Fruit fly (Drosophila melanogaster) whole organism, pupa: Measurements from ENCODE around the gene CG13138.

ENCODE experiments used
- CG10348 ChIP-seq: fragments of 200-800 bp; sonication (Bioruptor generic); IDR thresholded peaks from 2 replicates; pipeline ENCODE4 v1.3.6; 2022; ENCODE audit warnings: missing biosample characterization, missing genetic modification characterization
- CG12605 ChIP-seq: fragments of 200-800 bp; sonication (Bioruptor generic); IDR thresholded peaks from 2 replicates; pipeline ENCODE4 v1.3.6; 2022; ENCODE audit warnings: missing biosample characterization, missing genetic modification characterization
- CG13204 ChIP-seq: fragments of 200-800 bp; sonication (Bioruptor generic); optimal IDR thresholded peaks from 2 replicates; lab custom pipeline; 2018; ENCODE audit warnings: missing biosample characterization, mild to moderate bottlenecking, missing genetic modification characterization, moderate library complexity
- CG14655 ChIP-seq: fragments of 200-800 bp; sonication (Bioruptor generic); optimal IDR thresholded peaks from 3 replicates; lab custom pipeline; 2017; ENCODE audit warnings: mild to moderate bottlenecking, missing biosample characterization, missing genetic modification reagents, missing genetic modification characterization
- CG15710 ChIP-seq: fragments of 200-800 bp; sonication (Bioruptor generic); optimal IDR thresholded peaks from 2 replicates; lab custom pipeline; 2018; ENCODE audit warnings: missing biosample characterization, mild to moderate bottlenecking, missing genetic modification characterization, moderate library complexity
- CG17806 ChIP-seq: fragments of 200-800 bp; sonication (Bioruptor generic); optimal IDR thresholded peaks from 2 replicates; lab custom pipeline; 2018; ENCODE audit warnings: missing biosample characterization, mild to moderate bottlenecking, missing genetic modification characterization, moderate library complexity
- CG32121 ChIP-seq: fragments of 200-800 bp; sonication (Bioruptor generic); IDR thresholded peaks from 2 replicates; pipeline ENCODE4 v1.3.6; 2022; ENCODE audit warnings: missing biosample characterization, missing genetic modification characterization
- CG34367 ChIP-seq: fragments of 200-800 bp; sonication (Bioruptor generic); optimal IDR thresholded peaks from 2 replicates; lab custom pipeline; 2018; ENCODE audit warnings: missing biosample characterization, mild to moderate bottlenecking, missing genetic modification characterization
- CG4496 ChIP-seq: fragments of 200-800 bp; sonication (Bioruptor generic); IDR thresholded peaks from 3 replicates; pipeline ENCODE4 v1.3.6; 2022; ENCODE audit warnings: missing biosample characterization, missing genetic modification characterization
- CG8159 ChIP-seq: fragments of 200-800 bp; sonication (Bioruptor generic); optimal IDR thresholded peaks from 3 replicates; lab custom pipeline; 2018; ENCODE audit warnings: missing biosample characterization, mild to moderate bottlenecking, missing genetic modification characterization, moderate library complexity
- CG8301 ChIP-seq: fragments of 200-800 bp; sonication (Bioruptor generic); optimal IDR thresholded peaks from 2 replicates; lab custom pipeline; 2018; ENCODE audit warnings: missing biosample characterization, mild to moderate bottlenecking, missing genetic modification characterization
- CG9948 ChIP-seq: fragments of 200-800 bp; sonication (Bioruptor generic); optimal IDR thresholded peaks from 2 replicates; lab custom pipeline; 2018; ENCODE audit warnings: missing biosample characterization, mild to moderate bottlenecking, missing genetic modification characterization, moderate library complexity
- D1 ChIP-seq: fragments of 200-800 bp; sonication (Bioruptor generic); optimal IDR thresholded peaks from 2 replicates; lab custom pipeline; 2018; ENCODE audit warnings: missing biosample characterization, mild to moderate bottlenecking, missing genetic modification characterization, moderate library complexity
- EcR ChIP-seq: fragments of 200-800 bp; sonication (Bioruptor generic); optimal IDR thresholded peaks from 3 replicates; lab custom pipeline; 2019; ENCODE audit warnings: missing biosample characterization, missing genetic modification characterization, mild to moderate bottlenecking, moderate library complexity, missing genetic modification reagents
- Ets98B ChIP-seq: fragments of 200-800 bp; sonication (Bioruptor generic); IDR thresholded peaks from 2 replicates; pipeline ENCODE4 v1.3.6; 2022; ENCODE audit warnings: missing biosample characterization, missing genetic modification characterization
- Pif1A ChIP-seq: fragments of 200-800 bp; sonication (Bioruptor generic); optimal IDR thresholded peaks from 3 replicates; lab custom pipeline; 2016; ENCODE audit warnings: missing biosample characterization, missing genetic modification characterization
- Pif1B ChIP-seq: fragments of 200-800 bp; sonication (Bioruptor generic); optimal IDR thresholded peaks from 3 replicates; lab custom pipeline; 2016; ENCODE audit warnings: missing biosample characterization, missing genetic modification characterization
- Snoo ChIP-seq: fragments of 200-800 bp; sonication (Bioruptor generic); optimal IDR thresholded peaks from 3 replicates; lab custom pipeline; 2017; ENCODE audit warnings: missing biosample characterization, mild to moderate bottlenecking, missing genetic modification characterization, inconsistent platforms
- fd96Ca ChIP-seq: fragments of 200-800 bp; sonication (Bioruptor generic); IDR thresholded peaks from 3 replicates; pipeline ENCODE4 v1.3.6; 2022; ENCODE audit warnings: missing biosample characterization, missing genetic modification characterization
- gl ChIP-seq: fragments of 200-800 bp; sonication (Bioruptor generic); optimal IDR thresholded peaks from 2 replicates; lab custom pipeline; 2018; ENCODE audit warnings: missing biosample characterization, mild to moderate bottlenecking, missing genetic modification characterization
- rn ChIP-seq: fragments of 200-800 bp; sonication (Bioruptor generic); IDR thresholded peaks from 2 replicates; pipeline ENCODE4 v1.3.6; 2022; ENCODE audit warnings: missing biosample characterization, missing genetic modification characterization

Gene CG13138

dm6 chr2L:10331066-10331847 is 29.4 kb upstream of the CG13138 start, which contains the start of the genes Schip1 and Cox10:
Gene Schip1 (minus strand): TSS chr2L:10331116.
Gene Cox10 (plus strand): TSS chr2L:10331471.
- TF ChIP-seq rn (GFP tag; lab: Robert Waterston, UW) (no peak), Pif1A (GFP tag; lab: Kevin White, UChicago) (no peak), CG32121 (GFP tag; lab: Robert Waterston, UW) (no peak), CG14655 (GFP tag; lab: Kevin White, UChicago) (no peak), CG10348 (GFP tag; lab: Robert Waterston, UW) (no peak), CG12605 (GFP tag; lab: Robert Waterston, UW) (no peak), CG34367 (tag; lab: Kevin White, UChicago) (no peak), EcR (no peak), Pif1B (GFP tag; lab: Kevin White, UChicago) (no peak), CG4496 (GFP tag; lab: Robert Waterston, UW) (no peak)

dm6 chr2L:10327790-10328189 is 26.0 kb upstream of the CG13138 start, which contains the start of gene RnrL:
Gene RnrL (minus strand): TSS chr2L:10327943.
- TF ChIP-seq CG10348 (GFP tag; lab: Robert Waterston, UW) (no peak), CG14655 (GFP tag; lab: Kevin White, UChicago) (no peak), EcR (no peak), CG12605 (GFP tag; lab: Robert Waterston, UW) (no peak), fd96Ca (GFP tag; lab: Robert Waterston, UW) (no peak), CG34367 (tag; lab: Kevin White, UChicago) (no peak), Ets98B (GFP tag; lab: Robert Waterston, UW) (no peak), CG4496 (GFP tag; lab: Robert Waterston, UW) (no peak), CG9948 (tag; lab: Kevin White, UChicago) (no peak), Pif1A (GFP tag; lab: Kevin White, UChicago) (no peak), CG8159 (tag; lab: Kevin White, UChicago) (no peak), gl (tag; lab: Kevin White, UChicago) (no peak), Pif1B (GFP tag; lab: Kevin White, UChicago) (no peak), CG17806 (tag; lab: Kevin White, UChicago) (no peak), CG13204 (no peak), CG32121 (GFP tag; lab: Robert Waterston, UW) (no peak), D1 (tag; lab: Kevin White, UChicago) (no peak), Snoo (tag; lab: Kevin White, UChicago) (no peak)

- TF ChIP-seq CG15710: no peak
- TF ChIP-seq CG13204: no peak
- TF ChIP-seq CG17806 (tag; lab: Kevin White, UChicago): no peak
- no peak for TF ChIP-seq CG9948 (tag; lab: Kevin White, UChicago)
- TF ChIP-seq gl (tag; lab: Kevin White, UChicago): no peak
- no peak for TF ChIP-seq CG10348 (GFP tag; lab: Robert Waterston, UW)
- TF ChIP-seq CG8301 (tag; lab: Kevin White, UChicago): no peak
- no peak for TF ChIP-seq EcR
- no peak for TF ChIP-seq CG4496 (GFP tag; lab: Robert Waterston, UW)
- TF ChIP-seq Pif1A (GFP tag; lab: Kevin White, UChicago): no peak
- TF ChIP-seq CG32121 (GFP tag; lab: Robert Waterston, UW): no peak
- TF ChIP-seq Pif1B (GFP tag; lab: Kevin White, UChicago): no peak
- TF ChIP-seq Ets98B (GFP tag; lab: Robert Waterston, UW): no peak
- TF ChIP-seq Snoo (tag; lab: Kevin White, UChicago): no peak
- no peak for TF ChIP-seq CG12605 (GFP tag; lab: Robert Waterston, UW)
Measured at dm6 chr2L:10322773-10323487, 21.1 kb upstream of the CG13138 start, which contains the start of gene CG5381. Gene CG5381 (minus strand): TSS chr2L:10323102.

- no peak for TF ChIP-seq CG14655 (GFP tag; lab: Kevin White, UChicago)
- TF ChIP-seq gl (tag; lab: Kevin White, UChicago): no peak
- no peak for TF ChIP-seq CG17806 (tag; lab: Kevin White, UChicago)
- no peak for TF ChIP-seq CG34367 (tag; lab: Kevin White, UChicago)
- TF ChIP-seq CG32121 (GFP tag; lab: Robert Waterston, UW): no peak
- no peak for TF ChIP-seq CG8301 (tag; lab: Kevin White, UChicago)
- no peak for TF ChIP-seq CG8159 (tag; lab: Kevin White, UChicago)
- no peak for TF ChIP-seq Ets98B (GFP tag; lab: Robert Waterston, UW)
- no peak for TF ChIP-seq CG13204
- TF ChIP-seq CG12605 (GFP tag; lab: Robert Waterston, UW): no peak
Measured at dm6 chr2L:10322176-10322575, 20.4 kb upstream of the CG13138 start, which contains the start of gene CG4995. Gene CG4995 (plus strand): TSS chr2L:10322476.

- TF ChIP-seq EcR (peak; percentile 90), CG17806 (tag; lab: Kevin White, UChicago) (no peak), Snoo (tag; lab: Kevin White, UChicago) (no peak), CG32121 (GFP tag; lab: Robert Waterston, UW) (peak; percentile 51; the same call in 1 of the 2 replicates), gl (tag; lab: Kevin White, UChicago) (peak; percentile 42), CG10348 (GFP tag; lab: Robert Waterston, UW) (no peak)
Measured at dm6 chr2L:10321612-10322011, 19.8 kb upstream of the CG13138 start.
